Fruit fly (Drosophila melanogaster) Kc167 (cell line): ENCODE measurements around the gene CG10237.

Source experiments
- Myc ChIP-seq: fragments of >200 bp; optimal IDR thresholded peaks from 2 replicates; lab custom pipeline; 2017; ENCODE audit warnings: missing external identifiers
- Sin3A ChIP-seq: fragments of >200 bp; optimal IDR thresholded peaks from 2 replicates; lab custom pipeline; 2018; ENCODE audit warnings: missing external identifiers
- h ChIP-seq: fragments of >200 bp; optimal IDR thresholded peaks from 3 replicates; lab custom pipeline; 2018; ENCODE audit warnings: missing external identifiers
- psq ChIP-seq: fragments of >200 bp; optimal IDR thresholded peaks from 2 replicates; lab custom pipeline; 2017; ENCODE audit warnings: missing external identifiers

DNA sequence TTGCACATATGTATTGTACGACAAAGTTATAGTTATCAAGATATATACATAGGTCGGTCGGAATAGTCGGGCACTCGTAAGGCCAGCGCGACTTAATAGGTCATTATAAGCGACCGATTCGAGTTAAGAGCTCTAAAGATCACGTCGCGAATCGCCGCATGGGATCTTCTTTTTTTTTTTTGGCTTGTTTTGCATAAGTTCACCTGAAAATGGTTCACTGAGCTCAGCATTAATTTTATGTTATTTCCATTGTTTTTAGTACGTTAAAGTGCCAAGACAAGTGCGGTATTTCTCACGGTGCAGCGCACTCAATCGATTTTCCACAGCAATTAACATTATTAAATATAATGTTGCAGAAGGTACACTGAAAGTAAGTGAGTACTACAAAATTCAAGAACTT, 1.2 kb downstream of the CG10237 start:
- TF ChIP-seq h (lab: Kevin White, UChicago), result no peak
- no peak for TF ChIP-seq psq
- TF ChIP-seq Sin3A (lab: Kevin White, UChicago), result no peak
- no peak for TF ChIP-seq Myc (lab: Kevin White, UChicago)
